Fruit fly (Drosophila melanogaster) whole organism, embryonic: Measurements from ENCODE around the gene OtopLc.
A peak's percentile ranks its signal among the peaks of the same experiment; 100 is the strongest.

ENCODE experiments used
- B-H2 ChIP-seq: fragments of 200-800 bp; sonication (Bioruptor generic); optimal IDR thresholded peaks from 2 replicates; lab custom pipeline; 2018; ENCODE audit warnings: missing biosample characterization, mild to moderate bottlenecking, missing genetic modification characterization
- BtbVII ChIP-seq: fragments of 200-800 bp; sonication (Bioruptor generic); optimal IDR thresholded peaks from 3 replicates; lab custom pipeline; 2017; ENCODE audit warnings: missing biosample characterization, mild to moderate bottlenecking, missing genetic modification characterization
- CG13775 ChIP-seq: fragments of 200-800 bp; sonication (Bioruptor generic); optimal IDR thresholded peaks from 3 replicates; lab custom pipeline; 2017; ENCODE audit warnings: missing biosample characterization, mild to moderate bottlenecking, missing genetic modification characterization
- CG14965 ChIP-seq: fragments of 200-800 bp; sonication (Bioruptor generic); optimal IDR thresholded peaks from 2 replicates; lab custom pipeline; 2016; ENCODE audit warnings: missing biosample characterization, missing genetic modification characterization, borderline replicate concordance
- CG15479 ChIP-seq: fragments of 200-800 bp; sonication (Bioruptor generic); optimal IDR thresholded peaks from 3 replicates; lab custom pipeline; 2019; ENCODE audit warnings: missing biosample characterization, mild to moderate bottlenecking, missing genetic modification characterization, moderate library complexity
- CG32772 ChIP-seq: fragments of 200-800 bp; sonication (Bioruptor generic); IDR thresholded peaks from 2 replicates; pipeline ENCODE4 v1.3.6; 2022; ENCODE audit warnings: missing biosample characterization, missing genetic modification characterization
- CG34422 ChIP-seq: fragments of 200-800 bp; sonication (Bioruptor generic); IDR thresholded peaks from 3 replicates; pipeline ENCODE4 v1.3.6; 2022; ENCODE audit warnings: missing biosample characterization, missing genetic modification characterization
- CG3847 ChIP-seq: fragments of 200-800 bp; sonication (Bioruptor generic); IDR thresholded peaks from 2 replicates; pipeline ENCODE4 v1.3.6; 2022; ENCODE audit warnings: missing biosample characterization, missing genetic modification characterization
- CG42726 ChIP-seq: fragments of 200-800 bp; sonication (Bioruptor generic); IDR thresholded peaks from 2 replicates; pipeline ENCODE4 v1.3.6; 2022; ENCODE audit warnings: missing biosample characterization, missing genetic modification characterization; ENCODE audit not compliant: partially characterized antibody
- CG4282 ChIP-seq: fragments of 200-800 bp; sonication (Bioruptor generic); optimal IDR thresholded peaks from 2 replicates; lab custom pipeline; 2016; ENCODE audit warnings: missing biosample characterization, missing genetic modification characterization
- CG4707 ChIP-seq: fragments of 200-800 bp; sonication (Bioruptor generic); optimal IDR thresholded peaks from 2 replicates; lab custom pipeline; 2018; ENCODE audit warnings: missing biosample characterization, mild to moderate bottlenecking, missing genetic modification characterization, moderate library complexity
- CG6654 ChIP-seq: fragments of 200-800 bp; sonication (Bioruptor generic); optimal IDR thresholded peaks from 2 replicates; lab custom pipeline; 2017; ENCODE audit warnings: missing biosample characterization, mild to moderate bottlenecking, missing genetic modification characterization
- CG6791 ChIP-seq: fragments of 200-800 bp; sonication (Bioruptor generic); IDR thresholded peaks from 3 replicates; pipeline ENCODE4 v1.3.6; 2022; ENCODE audit warnings: missing biosample characterization, missing genetic modification characterization; ENCODE audit not compliant: partially characterized antibody
- CG7271 ChIP-seq: fragments of 200-800 bp; sonication (Bioruptor generic); optimal IDR thresholded peaks from 2 replicates; lab custom pipeline; 2018; ENCODE audit warnings: missing biosample characterization, mild to moderate bottlenecking, missing genetic modification characterization, moderate library complexity
- CG8944 ChIP-seq: fragments of 200-800 bp; sonication (Bioruptor generic); optimal IDR thresholded peaks from 3 replicates; lab custom pipeline; 2016; ENCODE audit warnings: missing biosample characterization, missing genetic modification characterization
- Doc3 ChIP-seq: fragments of 200-800 bp; sonication (Bioruptor generic); IDR thresholded peaks from 3 replicates; pipeline ENCODE4 v1.3.6; 2022; ENCODE audit warnings: missing biosample characterization, missing genetic modification characterization; ENCODE audit not compliant: partially characterized antibody
- Eip74EF ChIP-seq, 2 experiments: fragments of 200-800 bp in 1 of 2; fragments of >200 bp in 1 of 2; sonication (Bioruptor generic) in 1 of 2; optimal IDR thresholded peaks; 2 replicates each; lab custom pipeline; 2017 to 2019; ENCODE audit warnings: missing biosample characterization in 2 of 2, missing genetic modification characterization in 2 of 2, mild to moderate bottlenecking in 1 of 2, moderate library complexity in 1 of 2
- Ets65A ChIP-seq: fragments of 200-800 bp; sonication (Bioruptor generic); peaks from one replicate; lab custom pipeline; 2016; ENCODE audit warnings: missing biosample characterization, missing genetic modification characterization
- HLHmδ ChIP-seq: fragments of 200-800 bp; sonication (Bioruptor generic); optimal IDR thresholded peaks from 2 replicates; lab custom pipeline; 2018; ENCODE audit warnings: missing biosample characterization, mild to moderate bottlenecking, missing genetic modification characterization, moderate library complexity
- Hr39 ChIP-seq: fragments of >200 bp; optimal IDR thresholded peaks from 2 replicates; lab custom pipeline; 2017
- Jarid2 ChIP-seq: fragments of 200-800 bp; sonication (Bioruptor generic); optimal IDR thresholded peaks from 3 replicates; lab custom pipeline; 2017; ENCODE audit warnings: mild to moderate bottlenecking, missing biosample characterization, missing genetic modification reagents, missing genetic modification characterization
- NK7.1 ChIP-seq: fragments of 200-800 bp; sonication (Bioruptor generic); optimal IDR thresholded peaks from 3 replicates; lab custom pipeline; 2016; ENCODE audit warnings: missing biosample characterization, missing genetic modification characterization
- NfI ChIP-seq: fragments of 200-800 bp; sonication (Bioruptor generic); optimal IDR thresholded peaks from 3 replicates; lab custom pipeline; 2018; ENCODE audit warnings: missing biosample characterization, mild to moderate bottlenecking, missing genetic modification characterization, moderate library complexity
- Poxn ChIP-seq: fragments of 200-800 bp; sonication (Bioruptor generic); IDR thresholded peaks from 2 replicates; pipeline ENCODE4 v1.3.6; 2022; ENCODE audit warnings: missing biosample characterization, missing genetic modification characterization
- Rx ChIP-seq: fragments of 200-800 bp; sonication (Bioruptor generic); IDR thresholded peaks from 2 replicates; pipeline ENCODE4 v1.3.6; 2022; ENCODE audit warnings: missing biosample characterization, missing genetic modification characterization
- Tbp ChIP-seq: fragments of >200 bp; optimal IDR thresholded peaks from 2 replicates; lab custom pipeline; 2018; ENCODE audit warnings: missing biosample characterization, missing genetic modification characterization
- eve ChIP-seq, 2 experiments: fragments of >200 bp; optimal IDR thresholded peaks; 2 replicates each; lab custom pipeline; 2017; ENCODE audit warnings: missing biosample characterization in 2 of 2, missing genetic modification characterization in 2 of 2
- gfzf ChIP-seq: fragments of 200-800 bp; sonication (Bioruptor generic); optimal IDR thresholded peaks from 2 replicates; lab custom pipeline; 2016; ENCODE audit warnings: missing biosample characterization, mild to moderate bottlenecking, missing genetic modification characterization, moderate library complexity
- hth ChIP-seq: fragments of >200 bp; optimal IDR thresholded peaks from 2 replicates; lab custom pipeline; 2017; ENCODE audit warnings: inconsistent platforms
- ind ChIP-seq: fragments of 200-800 bp; sonication (Bioruptor generic); optimal IDR thresholded peaks from 3 replicates; lab custom pipeline; 2016; ENCODE audit warnings: missing biosample characterization, missing genetic modification characterization
- inv ChIP-seq: fragments of 200-800 bp; sonication (Bioruptor generic); IDR thresholded peaks from 2 replicates; pipeline ENCODE4 v1.3.6; 2022; ENCODE audit warnings: missing biosample characterization, missing genetic modification characterization; ENCODE audit not compliant: partially characterized antibody
- jigr1 ChIP-seq: fragments of 200-800 bp; sonication (Bioruptor generic); IDR thresholded peaks from 3 replicates; pipeline ENCODE4 v1.3.6; 2022; ENCODE audit warnings: missing biosample characterization, missing genetic modification characterization
- jing ChIP-seq: fragments of 200-800 bp; sonication (Bioruptor generic); optimal IDR thresholded peaks from 2 replicates; lab custom pipeline; 2018; ENCODE audit warnings: missing biosample characterization, mild to moderate bottlenecking, missing genetic modification characterization
- mld ChIP-seq: fragments of 200-800 bp; sonication (Bioruptor generic); IDR thresholded peaks from 3 replicates; pipeline ENCODE4 v1.3.6; 2022; ENCODE audit warnings: missing biosample characterization, missing genetic modification characterization; ENCODE audit not compliant: partially characterized antibody
- nmo ChIP-seq: fragments of 200-800 bp; sonication (Bioruptor generic); optimal IDR thresholded peaks from 2 replicates; lab custom pipeline; 2018; ENCODE audit warnings: missing biosample characterization, mild to moderate bottlenecking, missing genetic modification characterization, moderate library complexity
- onecut ChIP-seq: fragments of 200-800 bp; sonication (Bioruptor generic); IDR thresholded peaks from 2 replicates; pipeline ENCODE4 v1.3.6; 2022; ENCODE audit warnings: missing biosample characterization, missing genetic modification characterization
- peb ChIP-seq: fragments of 200-800 bp; sonication (Bioruptor generic); IDR thresholded peaks from 2 replicates; pipeline ENCODE4 v1.3.6; 2022; ENCODE audit warnings: missing biosample characterization, missing genetic modification characterization
- pho ChIP-seq: fragments of 200-800 bp; sonication (Bioruptor generic); optimal IDR thresholded peaks from 2 replicates; lab custom pipeline; 2016; ENCODE audit warnings: missing biosample characterization, missing genetic modification characterization
- pnt ChIP-seq: fragments of 200-800 bp; sonication (Bioruptor generic); optimal IDR thresholded peaks from 3 replicates; lab custom pipeline; 2016; ENCODE audit warnings: missing biosample characterization, missing genetic modification characterization
- psq ChIP-seq: fragments of 200-800 bp; sonication (Bioruptor generic); optimal IDR thresholded peaks from 2 replicates; lab custom pipeline; 2017; ENCODE audit warnings: missing biosample characterization, missing genetic modification characterization
- pum ChIP-seq: fragments of 200-800 bp; sonication (Bioruptor generic); optimal IDR thresholded peaks from 2 replicates; lab custom pipeline; 2016; ENCODE audit warnings: missing biosample characterization, missing genetic modification characterization
- sc ChIP-seq, 3 experiments: fragments of >200 bp in 2 of 3; fragments of 200-800 bp in 1 of 3; sonication (Bioruptor generic) in 1 of 3; optimal IDR thresholded peaks; 2 replicates in 2 of 3; 3 replicates in 1 of 3; lab custom pipeline; 2017; ENCODE audit warnings: mild to moderate bottlenecking in 1 of 3, missing biosample characterization in 1 of 3, missing genetic modification characterization in 1 of 3, missing genetic modification reagents in 1 of 3
- sens-2 ChIP-seq: fragments of 200-800 bp; sonication (Bioruptor generic); IDR thresholded peaks from 2 replicates; pipeline ENCODE4 v1.3.6; 2022; ENCODE audit warnings: missing biosample characterization, missing genetic modification characterization
- sim ChIP-seq: fragments of 200-800 bp; sonication (Bioruptor generic); IDR thresholded peaks from 2 replicates; pipeline ENCODE4 v1.3.6; 2022; ENCODE audit warnings: missing biosample characterization, missing genetic modification characterization
- sima ChIP-seq: fragments of 200-800 bp; sonication (Bioruptor generic); optimal IDR thresholded peaks from 2 replicates; lab custom pipeline; 2016; ENCODE audit warnings: missing biosample characterization, missing genetic modification characterization
- sr ChIP-seq: fragments of 200-800 bp; sonication (Bioruptor generic); IDR thresholded peaks from 3 replicates; pipeline ENCODE4 v1.3.6; 2022; ENCODE audit warnings: missing biosample characterization, missing genetic modification characterization
- stc ChIP-seq: fragments of 200-800 bp; sonication (Bioruptor generic); IDR thresholded peaks from 2 replicates; pipeline ENCODE4 v1.3.6; 2022; ENCODE audit warnings: missing biosample characterization, missing genetic modification characterization
- twi ChIP-seq: fragments of 200-800 bp; optimal IDR thresholded peaks from 2 replicates; lab custom pipeline; 2019; ENCODE audit warnings: missing biosample characterization, mild to moderate bottlenecking, missing genetic modification characterization, moderate library complexity
- usp ChIP-seq: fragments of >200 bp; optimal IDR thresholded peaks from 2 replicates; lab custom pipeline; 2017; ENCODE audit warnings: missing biosample characterization, missing genetic modification characterization

Gene OtopLc

DNA sequence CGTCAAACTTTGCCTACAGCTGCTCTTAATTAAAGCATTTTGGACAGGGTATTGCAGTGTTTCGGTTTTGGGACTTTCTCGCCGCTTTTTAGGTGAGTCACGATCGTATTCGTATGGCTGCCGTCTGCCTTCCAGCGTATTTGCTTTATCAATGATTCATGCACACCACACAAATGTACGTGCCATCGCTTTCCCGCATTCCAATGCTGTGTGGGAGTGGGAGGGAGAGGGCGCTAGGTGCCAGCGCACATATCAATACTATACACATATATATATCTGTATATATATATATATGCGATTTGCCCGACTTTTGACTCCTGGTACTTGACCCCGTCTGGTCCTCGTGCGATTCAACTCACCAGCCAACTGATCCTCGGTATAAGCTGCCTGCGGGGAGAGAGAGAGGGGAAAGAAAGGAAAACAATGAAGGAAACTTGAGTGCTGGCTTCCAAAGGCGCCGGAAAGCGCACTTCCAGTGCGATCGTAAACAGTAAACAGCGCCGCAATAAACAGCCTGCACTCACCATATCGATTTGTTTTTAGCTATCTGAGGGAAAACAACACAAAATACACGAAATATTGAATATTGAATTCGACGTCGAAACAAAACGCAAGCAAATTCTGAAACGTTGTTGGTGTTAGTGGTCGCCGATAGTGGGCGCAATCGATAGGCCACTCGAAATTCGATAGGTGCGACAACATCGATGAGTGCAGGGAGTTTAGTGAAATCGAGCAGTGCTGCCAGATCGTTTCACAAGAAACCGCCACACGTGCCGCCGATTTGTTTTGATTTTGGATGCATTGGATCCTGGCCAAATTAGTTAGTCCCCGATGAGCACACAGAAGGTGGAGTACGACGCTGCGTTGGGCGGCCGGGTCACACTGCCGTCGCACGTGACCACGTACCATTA lies 40.5 kb downstream of the OtopLc start, which contains the start of the genes Mlc-c and Pop1 (continued):
- 0 out of 2 replicates have a peak, but pooled peaks have one; percentile 8 for TF ChIP-seq onecut (GFP tag; lab: Robert Waterston, UW)
- TF ChIP-seq HLHmδ (GFP tag; lab: Kevin White, UChicago), result no peak
- no peak for TF ChIP-seq pum
- no peak for TF ChIP-seq sens-2 (GFP tag; lab: Robert Waterston, UW)
- TF ChIP-seq CG8944 (GFP tag; lab: Kevin White, UChicago), result no peak
- TF ChIP-seq Ets65A (GFP tag; lab: Kevin White, UChicago), result no peak
- TF ChIP-seq Eip74EF (GFP tag; optimal IDR thresholded peaks at IDR 0.05; lab: Kevin White, UChicago), result no peak
- no peak for TF ChIP-seq pnt (GFP tag; lab: Kevin White, UChicago)
- TF ChIP-seq eve (GFP tag; optimal IDR thresholded peaks at IDR 0.05; lab: Kevin White, UChicago), result no peak
- peak; percentile 89 for TF ChIP-seq inv
- TF ChIP-seq Poxn (GFP tag; lab: Robert Waterston, UW), result no peak
- no peak for TF ChIP-seq CG15479 (GFP tag; lab: Kevin White, UChicago)
- TF ChIP-seq Hr39 (lab: Kevin White, UChicago), result no peak
- no peak for TF ChIP-seq sc (optimal IDR thresholded peaks at IDR 0.05; lab: Kevin White, UChicago)
- no peak for TF ChIP-seq sc (GFP tag; optimal IDR thresholded peaks at IDR 0.05; lab: Kevin White, UChicago)
- TF ChIP-seq CG7271 (tag; lab: Kevin White, UChicago), result no peak
- TF ChIP-seq CG13775 (GFP tag; lab: Kevin White, UChicago), result no peak
- no peak for TF ChIP-seq CG4707 (GFP tag; lab: Kevin White, UChicago)
- peak; percentile 96 for TF ChIP-seq CG42726 (GFP tag; lab: Robert Waterston, UW)
- peak; percentile 68 for TF ChIP-seq Doc3
- TF ChIP-seq mld (GFP tag; lab: Robert Waterston, UW), result peak; percentile 86; the same call in 2 of the 3 replicates
- TF ChIP-seq peb (GFP tag; lab: Robert Waterston, UW), result no peak
- no peak for TF ChIP-seq CG6654 (GFP tag; lab: Kevin White, UChicago)
- TF ChIP-seq ind (GFP tag; lab: Kevin White, UChicago), result no peak
- TF ChIP-seq jing (GFP tag; lab: Kevin White, UChicago), result no peak
- TF ChIP-seq hth, result no peak
- TF ChIP-seq BtbVII, result no peak
- TF ChIP-seq CG14965 (GFP tag; lab: Kevin White, UChicago), result no peak
- TF ChIP-seq twi, result no peak
- no peak for TF ChIP-seq CG4282 (GFP tag; lab: Kevin White, UChicago)
- no peak for TF ChIP-seq usp (GFP tag; lab: Kevin White, UChicago)
- TF ChIP-seq B-H2 (GFP tag; lab: Kevin White, UChicago), result no peak
- TF ChIP-seq jigr1 (GFP tag; lab: Robert Waterston, UW), result no peak
- TF ChIP-seq psq (GFP tag; lab: Kevin White, UChicago), result no peak
- no peak for TF ChIP-seq NfI (GFP tag; lab: Kevin White, UChicago)
- TF ChIP-seq CG32772, result no peak
- TF ChIP-seq CG3847, result peak; percentile 63
- TF ChIP-seq gfzf, result peak; percentile 19
- TF ChIP-seq Tbp (GFP tag; lab: Kevin White, UChicago), result no peak
- no peak for TF ChIP-seq Rx (GFP tag; lab: Robert Waterston, UW)
- TF ChIP-seq sim, result no peak
- TF ChIP-seq Jarid2 (GFP tag; lab: Kevin White, UChicago), result no peak
- TF ChIP-seq stc (GFP tag; lab: Robert Waterston, UW), result no peak
- TF ChIP-seq sima (GFP tag; lab: Kevin White, UChicago), result no peak
- no peak for TF ChIP-seq NK7.1
- peak; percentile 93 for TF ChIP-seq CG6791 (GFP tag; lab: Robert Waterston, UW)
- peak; percentile 26 for TF ChIP-seq nmo
- 0 out of 3 replicates have a peak, but pooled peaks have one; percentile 10 for TF ChIP-seq CG34422
- TF ChIP-seq pho (GFP tag; lab: Kevin White, UChicago), result no peak
- TF ChIP-seq sr (GFP tag; lab: Robert Waterston, UW), result no peak
